Fruit fly (Drosophila melanogaster) whole organism, embryonic: ENCODE results near the gene Tmhs.

Experiments
- Atf6 ChIP-seq: fragments of 200-800 bp; sonication (Bioruptor generic); IDR thresholded peaks from 2 replicates; pipeline ENCODE4 v1.3.6; 2022; ENCODE audit warnings: missing biosample characterization, missing genetic modification characterization
- CG10274 ChIP-seq: fragments of 200-800 bp; sonication (Bioruptor generic); optimal IDR thresholded peaks from 3 replicates; lab custom pipeline; 2017; ENCODE audit warnings: missing biosample characterization, mild to moderate bottlenecking, missing genetic modification characterization
- CG10959 ChIP-seq: fragments of 200-800 bp; sonication (Bioruptor generic); IDR thresholded peaks from 2 replicates; pipeline ENCODE4 v1.3.6; 2022; ENCODE audit warnings: missing biosample characterization, missing genetic modification characterization
- CG11723 ChIP-seq: fragments of 200-800 bp; sonication (Bioruptor generic); optimal IDR thresholded peaks from 2 replicates; lab custom pipeline; 2017; ENCODE audit warnings: missing biosample characterization, mild to moderate bottlenecking, missing genetic modification characterization
- CG12659 ChIP-seq: fragments of 200-800 bp; sonication (Bioruptor generic); optimal IDR thresholded peaks from 3 replicates; lab custom pipeline; 2017; ENCODE audit warnings: mild to moderate bottlenecking, missing biosample characterization, missing genetic modification reagents, missing genetic modification characterization
- CG13123 ChIP-seq: fragments of 200-800 bp; sonication (Bioruptor generic); optimal IDR thresholded peaks from 2 replicates; lab custom pipeline; 2016; ENCODE audit warnings: missing biosample characterization, missing genetic modification characterization
- CG13424 ChIP-seq: fragments of 200-800 bp; sonication (Bioruptor generic); optimal IDR thresholded peaks from 2 replicates; lab custom pipeline; 2019; ENCODE audit warnings: missing biosample characterization, mild to moderate bottlenecking, missing genetic modification characterization, moderate library complexity
- CG14441 ChIP-seq: fragments of 200-800 bp; sonication (Bioruptor generic); IDR thresholded peaks from 2 replicates; pipeline ENCODE4 v1.3.6; 2022; ENCODE audit warnings: missing biosample characterization, missing genetic modification characterization
- CG1603 ChIP-seq: fragments of 200-800 bp; sonication (Bioruptor generic); optimal IDR thresholded peaks from 2 replicates; lab custom pipeline; 2019; ENCODE audit warnings: missing biosample characterization, mild to moderate bottlenecking, missing genetic modification characterization, moderate library complexity
- CG17568 ChIP-seq: fragments of 200-800 bp; sonication (Bioruptor generic); optimal IDR thresholded peaks from 2 replicates; lab custom pipeline; 2018; ENCODE audit warnings: missing biosample characterization, mild to moderate bottlenecking, missing genetic modification characterization, moderate library complexity
- CG18476 ChIP-seq: fragments of 200-800 bp; sonication (Bioruptor generic); optimal IDR thresholded peaks from 2 replicates; lab custom pipeline; 2016; ENCODE audit warnings: missing biosample characterization, mild to moderate bottlenecking, missing genetic modification characterization
- CG30403 ChIP-seq: fragments of 200-800 bp; sonication (Bioruptor generic); optimal IDR thresholded peaks from 3 replicates; lab custom pipeline; 2016; ENCODE audit warnings: missing biosample characterization, missing genetic modification characterization
- CG30431 ChIP-seq: fragments of 200-800 bp; sonication (Bioruptor generic); optimal IDR thresholded peaks from 2 replicates; lab custom pipeline; 2017; ENCODE audit warnings: missing biosample characterization, missing genetic modification characterization
- CG4328 ChIP-seq: fragments of 200-800 bp; sonication (Bioruptor generic); optimal IDR thresholded peaks from 3 replicates; lab custom pipeline; 2017; ENCODE audit warnings: missing biosample characterization, missing genetic modification reagents, missing genetic modification characterization
- CG4404 ChIP-seq: fragments of 200-800 bp; sonication (Bioruptor generic); IDR thresholded peaks from 2 replicates; pipeline ENCODE4 v1.3.6; 2022; ENCODE audit warnings: missing biosample characterization, missing genetic modification characterization
- CG5953 ChIP-seq: fragments of 200-800 bp; sonication (Bioruptor generic); IDR thresholded peaks from 2 replicates; pipeline ENCODE4 v1.3.6; 2022; ENCODE audit warnings: missing biosample characterization, missing genetic modification characterization
- Elba2 ChIP-seq: fragments of 200-800 bp; sonication (Bioruptor generic); optimal IDR thresholded peaks from 3 replicates; lab custom pipeline; 2016; ENCODE audit warnings: missing biosample characterization, missing genetic modification characterization
- Ets97D ChIP-seq: fragments of 200-800 bp; sonication (Bioruptor generic); optimal IDR thresholded peaks from 3 replicates; lab custom pipeline; 2016; ENCODE audit warnings: missing biosample characterization, missing genetic modification characterization
- Fer2 ChIP-seq: fragments of 200-800 bp; sonication (Bioruptor generic); optimal IDR thresholded peaks from 2 replicates; lab custom pipeline; 2018; ENCODE audit warnings: missing biosample characterization, mild to moderate bottlenecking, missing genetic modification characterization, moderate library complexity
- HLH3B ChIP-seq: fragments of 200-800 bp; sonication (Bioruptor generic); IDR thresholded peaks from 2 replicates; pipeline ENCODE4 v1.3.6; 2022; ENCODE audit warnings: missing biosample characterization, missing genetic modification characterization
- Hsf ChIP-seq: fragments of 200-800 bp; sonication (Bioruptor generic); optimal IDR thresholded peaks from 3 replicates; lab custom pipeline; 2016; ENCODE audit warnings: missing biosample characterization, missing genetic modification characterization
- Lpt ChIP-seq: fragments of >200 bp; optimal IDR thresholded peaks from 2 replicates; lab custom pipeline; 2018; ENCODE audit warnings: missing biosample characterization, missing genetic modification characterization
- Mrtf ChIP-seq: fragments of 200-800 bp; sonication (Bioruptor generic); IDR thresholded peaks from 3 replicates; pipeline ENCODE4 v1.3.6; 2022; ENCODE audit warnings: missing biosample characterization, missing genetic modification characterization
- Side ChIP-seq: fragments of 200-800 bp; sonication (Bioruptor generic); optimal IDR thresholded peaks from 2 replicates; lab custom pipeline; 2016; ENCODE audit warnings: missing biosample characterization, missing genetic modification characterization
- Sry-δ ChIP-seq: fragments of 200-800 bp; sonication (Bioruptor generic); optimal IDR thresholded peaks from 2 replicates; lab custom pipeline; 2016; ENCODE audit warnings: missing biosample characterization, missing genetic modification characterization
- Trl ChIP-seq, 3 experiments: fragments of >200 bp in 2 of 3; fragments of 200-800 bp in 1 of 3; sonication (Bioruptor generic) in 1 of 3; optimal IDR thresholded peaks; 2 replicates in 1 of 3; 3 replicates in 2 of 3; lab custom pipeline; 2016 to 2017; ENCODE audit warnings: missing biosample characterization in 1 of 3, missing genetic modification characterization in 1 of 3
- Vsx1 ChIP-seq: fragments of 200-800 bp; sonication (Bioruptor generic); optimal IDR thresholded peaks from 2 replicates; lab custom pipeline; 2017; ENCODE audit warnings: missing biosample characterization, mild to moderate bottlenecking, missing genetic modification characterization, missing genetic modification reagents
- Xrp1 ChIP-seq: fragments of 200-800 bp; sonication (Bioruptor generic); IDR thresholded peaks from 2 replicates; pipeline ENCODE4 v1.3.6; 2022; ENCODE audit warnings: missing biosample characterization, missing genetic modification characterization
- ab ChIP-seq: fragments of 200-800 bp; sonication (Bioruptor generic); optimal IDR thresholded peaks from 2 replicates; lab custom pipeline; 2016; ENCODE audit warnings: missing biosample characterization, missing genetic modification characterization
- ato ChIP-seq: fragments of 200-800 bp; sonication (Bioruptor generic); IDR thresholded peaks from 2 replicates; pipeline ENCODE4 v1.3.6; 2022; ENCODE audit warnings: missing biosample characterization, missing genetic modification characterization; ENCODE audit not compliant: partially characterized antibody
- bab2 ChIP-seq: fragments of 200-800 bp; sonication (Bioruptor generic); optimal IDR thresholded peaks from 2 replicates; lab custom pipeline; 2016; ENCODE audit warnings: missing biosample characterization, missing genetic modification characterization
- crc ChIP-seq: fragments of 200-800 bp; sonication (Bioruptor generic); optimal IDR thresholded peaks from 2 replicates; lab custom pipeline; 2016; ENCODE audit warnings: missing biosample characterization, missing genetic modification characterization
- danr ChIP-seq: fragments of 200-800 bp; sonication (Bioruptor generic); IDR thresholded peaks from 2 replicates; pipeline ENCODE4 v1.3.6; 2022; ENCODE audit warnings: missing biosample characterization, missing genetic modification characterization
- dati ChIP-seq: fragments of 200-800 bp; sonication (Bioruptor generic); IDR thresholded peaks from 2 replicates; pipeline ENCODE4 v1.3.6; 2022; ENCODE audit warnings: missing biosample characterization, missing genetic modification characterization
- disco-r ChIP-seq: fragments of 200-800 bp; sonication (Bioruptor generic); optimal IDR thresholded peaks from 2 replicates; lab custom pipeline; 2016; ENCODE audit warnings: missing biosample characterization, missing genetic modification characterization
- en ChIP-seq: fragments of 200-800 bp; sonication (Bioruptor generic); optimal IDR thresholded peaks from 2 replicates; lab custom pipeline; 2016; ENCODE audit warnings: missing biosample characterization, missing genetic modification characterization
- eyg ChIP-seq: fragments of 200-800 bp; sonication (Bioruptor generic); optimal IDR thresholded peaks from 3 replicates; lab custom pipeline; 2016; ENCODE audit warnings: missing biosample characterization, missing genetic modification characterization
- ind ChIP-seq: fragments of 200-800 bp; sonication (Bioruptor generic); optimal IDR thresholded peaks from 3 replicates; lab custom pipeline; 2016; ENCODE audit warnings: missing biosample characterization, missing genetic modification characterization
- kah ChIP-seq: fragments of 200-800 bp; sonication (Bioruptor generic); optimal IDR thresholded peaks from 2 replicates; lab custom pipeline; 2018; ENCODE audit warnings: missing biosample characterization, mild to moderate bottlenecking, missing genetic modification characterization
- knrl ChIP-seq: fragments of 200-800 bp; sonication (Bioruptor generic); IDR thresholded peaks from 3 replicates; pipeline ENCODE4 v1.3.6; 2022; ENCODE audit warnings: missing biosample characterization, missing genetic modification characterization; ENCODE audit not compliant: partially characterized antibody
- lov ChIP-seq, 2 experiments: fragments of 200-800 bp in 1 of 2; fragments of >200 bp in 1 of 2; sonication (Bioruptor generic) in 1 of 2; IDR thresholded peaks in 1 of 2; optimal IDR thresholded peaks in 1 of 2; 2 replicates in 1 of 2; 3 replicates in 1 of 2; pipeline versions ENCODE4 v1.3.6 to Lab custom; 2017 to 2022; ENCODE audit warnings: missing biosample characterization in 1 of 2, missing genetic modification characterization in 1 of 2
- p53 ChIP-seq: fragments of 200-800 bp; sonication (Bioruptor generic); optimal IDR thresholded peaks from 2 replicates; lab custom pipeline; 2016; ENCODE audit warnings: missing biosample characterization, missing genetic modification characterization
- pan ChIP-seq, 4 experiments: fragments of >200 bp in 3 of 4; fragments of 200-800 bp in 1 of 4; sonication (Bioruptor generic) in 1 of 4; optimal IDR thresholded peaks in 3 of 4; IDR thresholded peaks in 1 of 4; 2 replicates each; pipeline versions ENCODE4 v1.3.6 to Lab custom; 2017 to 2022; ENCODE audit warnings: missing biosample characterization in 2 of 4, missing genetic modification characterization in 2 of 4, mixed read lengths in 1 of 4
- schlank ChIP-seq: fragments of 200-800 bp; sonication (Bioruptor generic); optimal IDR thresholded peaks from 2 replicates; lab custom pipeline; 2018; ENCODE audit warnings: missing biosample characterization, mild to moderate bottlenecking, missing genetic modification characterization
- seq ChIP-seq: fragments of 200-800 bp; sonication (Bioruptor generic); IDR thresholded peaks from 2 replicates; pipeline ENCODE4 v1.3.6; 2022; ENCODE audit warnings: missing biosample characterization, missing genetic modification characterization
- sr ChIP-seq: fragments of 200-800 bp; sonication (Bioruptor generic); IDR thresholded peaks from 3 replicates; pipeline ENCODE4 v1.3.6; 2022; ENCODE audit warnings: missing biosample characterization, missing genetic modification characterization
- stc ChIP-seq: fragments of 200-800 bp; sonication (Bioruptor generic); IDR thresholded peaks from 2 replicates; pipeline ENCODE4 v1.3.6; 2022; ENCODE audit warnings: missing biosample characterization, missing genetic modification characterization
- toy ChIP-seq: fragments of 200-800 bp; sonication (Bioruptor generic); IDR thresholded peaks from 2 replicates; pipeline ENCODE4 v1.3.6; 2022; ENCODE audit warnings: missing biosample characterization, missing genetic modification characterization
- ttk ChIP-seq: fragments of 200-800 bp; sonication (Bioruptor generic); IDR thresholded peaks from 2 replicates; pipeline ENCODE4 v2.1.2; 2022; ENCODE audit warnings: missing biosample characterization, missing genetic modification characterization
- vfl ChIP-seq: fragments of 200-800 bp; sonication (Bioruptor generic); optimal IDR thresholded peaks from 2 replicates; lab custom pipeline; 2016; ENCODE audit warnings: missing biosample characterization, missing genetic modification characterization

Tmhs gene

dm6 chr3L:1886125-1886544, 678 bp downstream of the Tmhs start (continued):
- peak; percentile 76 for TF ChIP-seq CG30431 (GFP tag; lab: Kevin White, UChicago)
- TF ChIP-seq CG10959 (GFP tag; lab: Robert Waterston, UW), result peak; percentile 95
- 0 out of 2 replicates have a peak, but pooled peaks have one; percentile 40 for TF ChIP-seq dati (GFP tag; lab: Robert Waterston, UW)
- peak; percentile 86 for TF ChIP-seq CG13424 (tag; lab: Kevin White, UChicago)
- peak; percentile 88 for TF ChIP-seq CG4404 (GFP tag; lab: Robert Waterston, UW)
- TF ChIP-seq Fer2 (tag; lab: Kevin White, UChicago), result peak; percentile 25
- TF ChIP-seq lov (optimal IDR thresholded peaks at IDR 0.05; lab: Kevin White, UChicago), result no peak
- TF ChIP-seq lov (GFP tag; IDR thresholded peaks at IDR 0.05; lab: Robert Waterston, UW), result peak; percentile 91
- TF ChIP-seq vfl, result no peak
- TF ChIP-seq toy (GFP tag; lab: Robert Waterston, UW), result no peak
- TF ChIP-seq Side (GFP tag; lab: Kevin White, UChicago), result peak; percentile 73
- peak; percentile 88 for TF ChIP-seq CG14441 (GFP tag; lab: Robert Waterston, UW)
- TF ChIP-seq Ets97D (GFP tag; lab: Kevin White, UChicago), result peak; percentile 38
- peak; percentile 77 for TF ChIP-seq CG18476 (GFP tag; lab: Kevin White, UChicago)
- TF ChIP-seq HLH3B (GFP tag; lab: Robert Waterston, UW), result peak; percentile 89
- TF ChIP-seq ttk (GFP tag; lab: Robert Waterston, UW), result peak; percentile 88
- no peak for TF ChIP-seq Lpt (GFP tag; lab: Kevin White, UChicago)
- TF ChIP-seq seq (GFP tag; lab: Robert Waterston, UW), result no peak
- TF ChIP-seq CG11723 (GFP tag; lab: Kevin White, UChicago), result peak; percentile 54
- peak; percentile 40 for TF ChIP-seq crc (GFP tag; lab: Kevin White, UChicago)
- peak; percentile 78 for TF ChIP-seq en
- no peak for TF ChIP-seq ab
- TF ChIP-seq CG13123, result peak; percentile 58
- TF ChIP-seq disco-r (GFP tag; lab: Kevin White, UChicago), result peak; percentile 75
- peak; percentile 47 for TF ChIP-seq eyg
- TF ChIP-seq danr (GFP tag; lab: Robert Waterston, UW), result peak; percentile 73
- TF ChIP-seq CG17568 (GFP tag; lab: Kevin White, UChicago), result peak; percentile 40
- peak; percentile 50 for TF ChIP-seq CG10274
- TF ChIP-seq ato (GFP tag; lab: Robert Waterston, UW), result no peak
- TF ChIP-seq pan (optimal IDR thresholded peaks at IDR 0.05; lab: Kevin White, UChicago), result no peak
- peak in 1 of 2 experiments; percentile 82 for TF ChIP-seq pan (GFP tag; optimal IDR thresholded peaks at IDR 0.05 in 1 of 2, IDR thresholded peaks at IDR 0.05 in 1 of 2)
- TF ChIP-seq CG4328, result peak; percentile 42
- TF ChIP-seq Trl (optimal IDR thresholded peaks at IDR 0.05; lab: Kevin White, UChicago), result no peak
- peak; percentile 86 for TF ChIP-seq Trl (GFP tag; optimal IDR thresholded peaks at IDR 0.05; lab: Kevin White, UChicago)
- peak; percentile 78 for TF ChIP-seq CG30403 (GFP tag; lab: Kevin White, UChicago)
- TF ChIP-seq Mrtf, result peak; percentile 63; the same call in 2 of the 3 replicates
- TF ChIP-seq p53 (GFP tag; lab: Kevin White, UChicago), result peak; percentile 54
- TF ChIP-seq Vsx1, result no peak
- TF ChIP-seq CG5953 (GFP tag; lab: Robert Waterston, UW), result peak; percentile 77
- TF ChIP-seq kah (GFP tag; lab: Kevin White, UChicago), result peak; percentile 78
- no peak for TF ChIP-seq knrl (GFP tag; lab: Robert Waterston, UW)
- TF ChIP-seq Elba2, result peak; percentile 83
- TF ChIP-seq Sry-δ (GFP tag; lab: Kevin White, UChicago), result peak; percentile 37
- TF ChIP-seq stc, result peak; percentile 82
- TF ChIP-seq Atf6, result peak; percentile 28; the same call in 1 of the 2 replicates
- peak; percentile 42; the same call in 1 of the 3 replicates for TF ChIP-seq sr (GFP tag; lab: Robert Waterston, UW)
- peak; percentile 95 for TF ChIP-seq CG1603
- peak; percentile 87 for TF ChIP-seq Hsf (GFP tag; lab: Kevin White, UChicago)
- peak; percentile 93 for TF ChIP-seq Xrp1 (GFP tag; lab: Robert Waterston, UW)
- no peak for TF ChIP-seq schlank
- peak; percentile 76 for TF ChIP-seq bab2 (GFP tag; lab: Kevin White, UChicago)
- peak; percentile 85 for TF ChIP-seq ind
- TF ChIP-seq CG12659, result peak; percentile 66
